Fruit fly (Drosophila melanogaster): ENCODE data around the gene CG31415.

Gene CG31415

DNA sequence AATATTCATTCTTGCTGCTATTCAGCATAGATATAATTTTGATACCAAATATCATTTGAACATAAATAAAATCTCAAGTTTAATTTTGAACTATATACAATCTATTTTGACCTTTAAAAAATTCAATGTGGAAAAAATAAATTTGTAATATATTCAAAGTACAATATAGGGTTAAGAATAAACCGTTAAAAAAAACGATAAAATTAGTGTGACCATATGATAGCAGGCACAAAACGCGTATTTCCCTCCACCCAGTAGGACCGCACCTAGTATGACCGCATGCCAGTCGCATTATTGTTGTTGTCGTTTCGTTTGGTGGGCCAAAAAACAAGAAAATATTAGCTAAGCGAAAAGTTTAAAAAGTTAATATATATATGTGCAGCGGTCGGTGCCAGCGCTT, 49.7 kb downstream of the CG31415 start, which contains the start of gene CG8516 (continued):
- TF ChIP-seq CG16815 (GFP tag; optimal IDR thresholded peaks at IDR 0.05) (no peak), Scr (GFP tag; IDR thresholded peaks at IDR 0.05; ENCODE audit: partially characterized antibody) (no peak), fru (optimal IDR thresholded peaks at IDR 0.05) (no peak), slp2 (GFP tag; optimal IDR thresholded peaks at IDR 0.05) (no peak), CG18619 (GFP tag; optimal IDR thresholded peaks at IDR 0.05) (no peak), Sox102F (GFP tag; optimal IDR thresholded peaks at IDR 0.05) (no peak), CG42726 (GFP tag; IDR thresholded peaks at IDR 0.05; ENCODE audit: partially characterized antibody) (no peak), org-1 (GFP tag; optimal IDR thresholded peaks at IDR 0.05) (no peak), Elba2 (GFP tag; optimal IDR thresholded peaks at IDR 0.05) (no peak), ftz-f1 (GFP tag; optimal IDR thresholded peaks at IDR 0.05) (no peak), pita (GFP tag; optimal IDR thresholded peaks at IDR 0.05) (no peak), YL-1 (GFP tag; optimal IDR thresholded peaks at IDR 0.05) (peak; percentile 77), CG7271 (tag; optimal IDR thresholded peaks at IDR 0.05) (no peak), mam (GFP tag; optimal IDR thresholded peaks at IDR 0.05) (no peak), hbn (GFP tag; IDR thresholded peaks at IDR 0.05; ENCODE audit: partially characterized antibody) (no peak), pan (optimal IDR thresholded peaks at IDR 0.05) (no peak), pan (GFP tag; optimal IDR thresholded peaks at IDR 0.05 in 1 of 2, IDR thresholded peaks at IDR 0.05 in 1 of 2) (no peak), CG10565 (GFP tag; optimal IDR thresholded peaks at IDR 0.05) (no peak), CG31441 (GFP tag; IDR thresholded peaks at IDR 0.05) (no peak), CG18262 (tag; optimal IDR thresholded peaks at IDR 0.05) (peak; percentile 5), CG12299 (tag; optimal IDR thresholded peaks at IDR 0.05) (no peak), CG6689 (GFP tag; IDR thresholded peaks at IDR 0.05) (no peak), rib (GFP tag; IDR thresholded peaks at IDR 0.05) (no peak), CG2678 (tag; optimal IDR thresholded peaks at IDR 0.05) (no peak), jigr1 (GFP tag; IDR thresholded peaks at IDR 0.05) (no peak), CG11696 (GFP tag; IDR thresholded peaks at IDR 0.05) (no peak), CG2889 (GFP tag; IDR thresholded peaks at IDR 0.05) (no peak), CG8359 (GFP tag; optimal IDR thresholded peaks at IDR 0.05; ENCODE audit: borderline replicate concordance) (no peak), chif (GFP tag; optimal IDR thresholded peaks at IDR 0.05) (no peak), Sox100B (GFP tag; optimal IDR thresholded peaks at IDR 0.05) (no peak), CG12104 (GFP tag; optimal IDR thresholded peaks at IDR 0.05) (no peak), sug (tag; optimal IDR thresholded peaks at IDR 0.05) (peak; percentile 32), CkIIα-i1 (GFP tag; IDR thresholded peaks at IDR 0.05) (no peak), Hsf (GFP tag; optimal IDR thresholded peaks at IDR 0.05) (no peak), CG11398 (GFP tag; optimal IDR thresholded peaks at IDR 0.05) (no peak), dati (GFP tag; IDR thresholded peaks at IDR 0.05) (no peak), CG4424 (GFP tag; optimal IDR thresholded peaks at IDR 0.05) (no peak), CG12155 (GFP tag; optimal IDR thresholded peaks at IDR 0.05) (no peak), CG4730 (GFP tag; IDR thresholded peaks at IDR 0.05) (no peak), HmgZ (tag; optimal IDR thresholded peaks at IDR 0.05) (peak; percentile 67), ERR (GFP tag; optimal IDR thresholded peaks at IDR 0.05) (no peak), CG11093 (GFP tag; IDR thresholded peaks at IDR 0.05) (no peak), her (GFP tag; optimal IDR thresholded peaks at IDR 0.05) (no peak), ttk (GFP tag; IDR thresholded peaks at IDR 0.05) (no peak), CG10543 (GFP tag; optimal IDR thresholded peaks at IDR 0.05) (no peak), D19B (GFP tag; optimal IDR thresholded peaks at IDR 0.05) (no peak), CG15011 (GFP tag; optimal IDR thresholded peaks at IDR 0.05) (no peak), CG6791 (GFP tag; IDR thresholded peaks at IDR 0.05; ENCODE audit: partially characterized antibody) (no peak), MTF-1 (GFP tag; optimal IDR thresholded peaks at IDR 0.05; ENCODE audit: borderline replicate concordance) (peak; percentile 2), CG11247 (GFP tag; IDR thresholded peaks at IDR 0.05) (no peak), sd (tag; optimal IDR thresholded peaks at IDR 0.05) (no peak), lov (optimal IDR thresholded peaks at IDR 0.05) (no peak), lov (GFP tag; IDR thresholded peaks at IDR 0.05) (no peak)
